Worm (Caenorhabditis elegans) whole organism, L3 larva: ENCODE data around the gene C16D9.1.

ENCODE experiments used
- ZK546.5 ChIP-seq: sonication (generic microtip); optimal IDR thresholded peaks from 2 replicates; lab custom pipeline; 2017; ENCODE audit warnings: missing biosample characterization, missing genetic modification characterization
- ama-1 ChIP-seq: fragments of 150-350 bp; optimal IDR thresholded peaks from 2 replicates; lab custom pipeline; 2018
- egl-27 ChIP-seq: sonication (generic microtip); optimal IDR thresholded peaks from 4 replicates; lab custom pipeline; 2017; ENCODE audit warnings: missing biosample characterization, missing genetic modification reagents, missing genetic modification characterization
- lin-39 ChIP-seq: fragments of 150-350 bp; optimal IDR thresholded peaks from 2 replicates; lab custom pipeline; 2018; ENCODE audit warnings: missing biosample characterization, missing genetic modification reagents, missing genetic modification characterization
- nhr-11 ChIP-seq: fragments of 150-350 bp; optimal IDR thresholded peaks from 2 replicates; lab custom pipeline; 2014; ENCODE audit warnings: missing biosample characterization, missing genetic modification characterization
- unc-62 ChIP-seq: fragments of 150-350 bp; sonication (generic microtip); optimal IDR thresholded peaks from 4 replicates; lab custom pipeline; 2014; ENCODE audit warnings: missing biosample characterization, missing genetic modification reagents, missing genetic modification characterization

ce11 chrV:8213868-8214267 is 45.2 kb upstream of the C16D9.1 start, which contains the start of gene K07C11.7:
- TF ChIP-seq nhr-11 (tag; lab: Kevin White, UChicago) (no peak), lin-39 (no peak), unc-62 (GFP tag; lab: Kevin White, UChicago) (no peak), egl-27 (tag; lab: Kevin White, UChicago) (no peak), ZK546.5 (tag; lab: Kevin White, UChicago) (no peak), ama-1 (no peak)
